Fruit fly (Drosophila melanogaster): ENCODE measurements around the gene CG42779.

The CG42779 gene

DNA sequence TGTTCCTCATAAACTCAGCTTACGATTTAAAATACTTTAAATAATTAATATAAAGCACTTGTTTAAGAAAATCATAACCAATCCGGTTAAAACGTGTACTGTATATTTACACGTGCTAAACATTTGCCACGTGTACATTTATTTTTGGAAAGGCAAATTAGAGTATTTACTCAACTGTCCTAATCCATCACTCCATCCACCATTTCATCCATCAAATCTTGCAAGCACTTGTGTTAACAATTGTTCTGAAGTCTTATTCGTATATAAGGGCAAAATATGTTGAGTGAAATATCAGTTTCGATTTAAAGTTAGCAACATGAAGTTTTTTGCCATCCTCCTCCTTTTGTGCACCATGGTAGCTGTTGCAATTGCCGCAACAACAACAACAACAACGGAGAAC is at the start of gene CG42779:
Gene CG42779, plus strand, starts transcription at position 301 of the 400 bp plus-strand sequence.
- TF ChIP-seq CG8478 (optimal IDR thresholded peaks at IDR 0.05) (no peak), psq (optimal IDR thresholded peaks at IDR 0.05) (no peak), EcR (GFP tag; optimal IDR thresholded peaks at IDR 0.05) (no peak), Dll (optimal IDR thresholded peaks at IDR 0.05) (no peak), pan (optimal IDR thresholded peaks at IDR 0.05) (no peak), usp (GFP tag; optimal IDR thresholded peaks at IDR 0.05) (no peak)

DNA sequence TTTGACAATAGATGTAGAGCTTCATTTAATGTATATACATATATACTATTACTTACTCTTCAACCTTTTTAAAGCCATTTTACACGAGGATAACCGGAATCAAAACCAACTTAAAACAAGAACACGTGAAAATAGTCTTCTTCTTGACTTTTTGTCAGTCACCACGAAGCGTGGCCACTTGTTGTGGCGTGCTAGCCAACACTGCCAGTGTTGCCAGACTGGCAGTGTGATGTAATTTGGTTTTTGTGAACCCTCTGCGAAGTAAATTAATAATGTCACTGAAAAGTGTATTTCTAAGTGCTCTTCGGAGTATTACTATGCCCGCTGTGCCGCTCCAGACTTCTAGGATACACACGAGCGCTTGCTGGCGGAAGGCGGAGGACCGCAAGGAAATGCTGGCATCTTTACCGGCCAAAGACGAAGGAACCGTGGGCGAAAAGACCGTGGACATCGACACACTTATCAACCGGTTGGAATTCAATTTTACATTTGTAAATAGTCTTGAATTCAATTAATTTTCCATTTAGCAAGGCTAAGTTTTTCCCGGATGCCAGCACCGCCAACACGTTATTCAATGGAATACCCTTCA is 48.8 kb upstream of the CG42779 start, which contains the start of the genes Ns1 and mRpS11:
Gene Ns1, minus strand, starts transcription at position 150 of the 589 bp plus-strand sequence.
Gene mRpS11, plus strand, starts transcription at position 207 of the 589 bp plus-strand sequence.
- no peak for TF ChIP-seq pan (optimal IDR thresholded peaks at IDR 0.05)
- TF ChIP-seq EcR (GFP tag; optimal IDR thresholded peaks at IDR 0.05) = no peak
- no peak for TF ChIP-seq psq (optimal IDR thresholded peaks at IDR 0.05)
- no peak for TF ChIP-seq Dll (optimal IDR thresholded peaks at IDR 0.05)
- no peak for TF ChIP-seq CG8478 (optimal IDR thresholded peaks at IDR 0.05)
- no peak for TF ChIP-seq usp (GFP tag; optimal IDR thresholded peaks at IDR 0.05)

DNA sequence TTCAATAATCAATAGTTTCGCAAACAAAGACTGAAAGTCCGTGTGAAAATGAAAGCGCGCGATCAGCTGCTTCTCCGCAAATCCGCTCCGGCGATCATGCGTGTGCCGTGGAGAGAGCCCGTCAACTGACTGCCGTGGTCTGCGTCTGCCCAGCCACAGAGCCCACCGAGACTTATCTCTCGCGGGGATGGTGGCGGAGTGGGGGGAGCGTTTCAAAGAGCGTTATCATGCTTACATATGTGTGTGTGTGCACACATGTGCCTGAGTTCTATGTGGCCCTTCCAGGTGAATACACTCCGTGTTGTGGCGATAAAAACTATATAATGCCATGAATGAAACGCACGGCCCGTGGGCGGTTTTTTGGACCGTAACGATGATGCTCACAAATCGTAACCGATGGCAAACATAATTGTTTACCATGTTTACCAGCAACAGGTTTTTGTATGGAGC is 43.4 kb upstream of the CG42779 start:
- TF ChIP-seq usp (GFP tag; optimal IDR thresholded peaks at IDR 0.05) (no peak), psq (optimal IDR thresholded peaks at IDR 0.05) (no peak), Dll (optimal IDR thresholded peaks at IDR 0.05) (no peak), EcR (GFP tag; optimal IDR thresholded peaks at IDR 0.05) (peak in 1 of 2 experiments; percentile 33), pan (optimal IDR thresholded peaks at IDR 0.05) (no peak), CG8478 (optimal IDR thresholded peaks at IDR 0.05) (no peak)

DNA sequence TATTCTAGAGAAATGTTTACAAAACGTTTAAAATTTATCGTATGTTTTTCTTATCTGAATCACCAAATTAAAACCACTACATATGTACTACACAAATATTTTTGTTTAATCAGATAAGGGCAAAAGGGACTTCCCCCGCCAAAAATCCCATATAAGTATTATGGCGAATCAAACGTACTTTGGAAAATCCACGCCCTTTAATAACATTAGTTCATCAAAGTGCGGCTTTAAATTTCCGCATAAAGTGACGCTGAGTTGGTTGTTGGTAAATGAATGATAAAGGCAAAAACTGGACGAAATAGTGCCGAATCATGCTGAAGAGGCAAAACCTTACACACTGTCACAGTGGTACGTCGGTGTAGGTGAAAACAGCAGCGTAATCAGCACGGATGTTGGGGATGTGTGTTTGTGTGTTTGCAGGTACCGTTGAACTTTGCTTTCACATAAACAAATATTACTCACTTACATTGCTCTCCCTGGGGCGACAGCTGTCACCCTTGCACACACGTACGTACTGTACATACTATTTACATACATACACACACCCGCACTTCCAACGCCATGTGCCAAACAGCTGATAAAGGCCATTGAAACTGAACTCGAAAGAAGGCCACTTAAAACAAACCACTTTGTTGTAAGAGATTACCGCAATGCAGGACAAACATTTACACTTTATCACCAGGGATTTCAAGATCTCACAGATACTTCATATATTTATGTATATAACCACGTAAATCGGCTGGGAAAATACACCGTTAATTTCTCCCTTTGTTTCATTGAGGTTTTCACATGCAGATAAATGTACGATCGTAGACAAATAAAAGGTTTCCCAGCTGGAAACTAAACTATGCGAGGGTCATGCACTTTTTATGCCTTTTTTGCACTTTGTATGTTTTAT is 42.2 kb upstream of the CG42779 start:
- TF ChIP-seq Dll (optimal IDR thresholded peaks at IDR 0.05) (no peak), psq (optimal IDR thresholded peaks at IDR 0.05) (no peak), pan (optimal IDR thresholded peaks at IDR 0.05) (no peak), EcR (GFP tag; optimal IDR thresholded peaks at IDR 0.05) (no peak), usp (GFP tag; optimal IDR thresholded peaks at IDR 0.05) (no peak)

DNA sequence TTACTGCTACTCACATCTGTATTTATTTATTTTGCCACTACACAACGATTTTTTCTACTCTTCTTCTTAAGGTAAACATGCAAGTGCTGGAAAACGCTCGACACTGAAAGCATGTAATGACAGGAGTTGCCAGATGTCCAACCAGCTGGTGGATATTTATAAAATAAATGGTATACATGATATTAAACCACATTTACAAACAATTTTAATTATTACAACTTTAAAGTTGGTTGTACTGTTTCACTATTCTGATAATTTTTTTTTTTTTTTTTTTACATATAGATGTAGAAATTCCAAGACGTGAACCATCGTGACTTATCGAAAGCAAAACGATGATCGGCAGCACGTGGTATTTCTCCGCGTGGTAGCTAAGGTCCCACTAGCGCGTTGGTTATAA is 41.5 kb upstream of the CG42779 start, which contains the start of the genes Keap1 and kuk:
Gene Keap1, minus strand, starts transcription at position 87 of the 397 bp plus-strand sequence.
Gene kuk, plus strand, starts transcription at position 386 of the 397 bp plus-strand sequence.
- TF ChIP-seq psq (optimal IDR thresholded peaks at IDR 0.05) (no peak), EcR (GFP tag; optimal IDR thresholded peaks at IDR 0.05) (no peak), CG8478 (optimal IDR thresholded peaks at IDR 0.05) (no peak), usp (GFP tag; optimal IDR thresholded peaks at IDR 0.05) (no peak), pan (optimal IDR thresholded peaks at IDR 0.05) (no peak), Dll (optimal IDR thresholded peaks at IDR 0.05) (no peak)

DNA sequence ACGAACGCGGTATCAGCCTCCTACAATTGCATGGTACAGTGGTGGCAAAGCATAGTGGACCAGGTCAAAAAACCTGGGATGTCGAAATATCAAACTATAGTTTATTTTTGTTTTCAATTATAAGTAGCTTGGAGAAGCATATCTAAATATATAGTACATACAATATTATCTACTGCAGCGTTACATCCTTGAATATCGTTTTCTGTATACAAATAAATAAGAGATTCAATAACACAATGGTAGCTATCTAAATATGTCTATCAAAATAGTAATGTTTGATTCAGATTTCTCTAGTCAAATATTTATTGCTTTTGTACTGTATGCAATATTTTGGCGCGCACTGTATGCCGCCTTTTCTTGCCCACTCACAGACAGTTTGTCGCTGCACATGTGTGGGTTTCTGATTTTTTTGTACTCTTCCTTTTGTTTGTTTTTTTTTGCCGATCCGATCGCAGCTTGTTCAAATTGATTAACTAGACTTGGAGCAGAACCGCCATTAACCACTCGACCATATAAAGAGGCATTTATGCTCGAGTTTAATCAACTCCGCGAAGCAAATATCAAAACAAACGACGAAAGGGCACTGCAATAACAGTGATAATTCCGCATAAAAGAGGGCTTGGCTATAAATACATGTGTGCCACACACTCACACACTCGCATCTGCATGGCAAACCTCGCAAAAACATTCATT is 40.6 kb upstream of the CG42779 start:
- TF ChIP-seq CG8478 (optimal IDR thresholded peaks at IDR 0.05) (no peak), usp (GFP tag; optimal IDR thresholded peaks at IDR 0.05) (no peak), Dll (optimal IDR thresholded peaks at IDR 0.05) (no peak), pan (optimal IDR thresholded peaks at IDR 0.05) (no peak), EcR (GFP tag; optimal IDR thresholded peaks at IDR 0.05) (no peak), psq (optimal IDR thresholded peaks at IDR 0.05) (no peak)

DNA sequence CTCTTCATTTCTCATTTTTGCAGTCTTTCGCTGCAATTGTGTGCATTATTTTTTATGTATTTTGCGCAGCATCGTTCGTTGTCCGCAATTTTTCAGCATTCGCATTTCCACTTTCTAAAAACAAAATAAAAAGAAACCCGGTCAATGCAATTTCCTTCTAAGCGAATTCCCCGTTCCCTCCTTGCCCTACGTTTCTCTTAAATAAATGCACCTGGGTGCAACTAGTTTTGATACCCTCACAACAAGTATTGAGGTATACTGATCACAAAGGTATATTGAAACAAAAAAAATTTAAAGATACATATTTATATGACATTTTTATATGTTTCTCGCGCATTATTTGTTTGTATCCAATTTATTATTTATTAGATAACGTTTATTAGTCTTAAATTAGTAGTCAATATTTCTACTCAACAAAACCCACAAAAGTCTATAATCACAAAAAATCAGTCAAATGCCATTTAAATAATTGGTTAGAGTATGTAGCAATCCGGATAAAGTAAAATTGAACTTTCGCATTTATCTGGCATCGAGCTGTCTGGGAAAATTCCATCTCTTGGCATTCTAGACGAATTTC is 39.9 kb upstream of the CG42779 start:
- TF ChIP-seq pan (optimal IDR thresholded peaks at IDR 0.05) (no peak), EcR (GFP tag; optimal IDR thresholded peaks at IDR 0.05) (no peak), psq (optimal IDR thresholded peaks at IDR 0.05) (no peak), Dll (optimal IDR thresholded peaks at IDR 0.05) (no peak), CG8478 (optimal IDR thresholded peaks at IDR 0.05) (no peak), usp (GFP tag; optimal IDR thresholded peaks at IDR 0.05) (no peak)

DNA sequence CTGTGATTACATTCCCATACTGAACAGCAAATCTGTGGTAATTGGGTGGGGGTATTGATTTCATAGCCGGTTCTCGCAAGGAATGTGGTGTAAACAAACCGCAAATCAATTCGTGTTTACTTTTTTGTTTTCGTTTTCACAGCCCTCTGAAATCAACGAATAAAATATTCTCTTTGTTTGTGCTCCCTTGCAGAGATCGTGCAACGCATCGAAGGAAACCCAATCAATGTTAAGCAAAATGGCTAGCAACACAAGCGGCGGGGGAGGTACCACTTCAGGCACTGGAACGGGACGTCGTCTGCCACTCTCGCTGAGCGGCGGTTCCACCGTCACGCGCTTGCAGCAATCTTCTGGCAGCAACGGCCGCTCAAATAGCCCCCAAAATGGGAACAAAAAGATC is 38.9 kb upstream of the CG42779 start:
- TF ChIP-seq usp (GFP tag; optimal IDR thresholded peaks at IDR 0.05) = no peak
- TF ChIP-seq psq (optimal IDR thresholded peaks at IDR 0.05) = no peak
- no peak for TF ChIP-seq EcR (GFP tag; optimal IDR thresholded peaks at IDR 0.05)
- no peak for TF ChIP-seq pan (optimal IDR thresholded peaks at IDR 0.05)
- no peak for TF ChIP-seq Dll (optimal IDR thresholded peaks at IDR 0.05)
- no peak for TF ChIP-seq CG8478 (optimal IDR thresholded peaks at IDR 0.05)

DNA sequence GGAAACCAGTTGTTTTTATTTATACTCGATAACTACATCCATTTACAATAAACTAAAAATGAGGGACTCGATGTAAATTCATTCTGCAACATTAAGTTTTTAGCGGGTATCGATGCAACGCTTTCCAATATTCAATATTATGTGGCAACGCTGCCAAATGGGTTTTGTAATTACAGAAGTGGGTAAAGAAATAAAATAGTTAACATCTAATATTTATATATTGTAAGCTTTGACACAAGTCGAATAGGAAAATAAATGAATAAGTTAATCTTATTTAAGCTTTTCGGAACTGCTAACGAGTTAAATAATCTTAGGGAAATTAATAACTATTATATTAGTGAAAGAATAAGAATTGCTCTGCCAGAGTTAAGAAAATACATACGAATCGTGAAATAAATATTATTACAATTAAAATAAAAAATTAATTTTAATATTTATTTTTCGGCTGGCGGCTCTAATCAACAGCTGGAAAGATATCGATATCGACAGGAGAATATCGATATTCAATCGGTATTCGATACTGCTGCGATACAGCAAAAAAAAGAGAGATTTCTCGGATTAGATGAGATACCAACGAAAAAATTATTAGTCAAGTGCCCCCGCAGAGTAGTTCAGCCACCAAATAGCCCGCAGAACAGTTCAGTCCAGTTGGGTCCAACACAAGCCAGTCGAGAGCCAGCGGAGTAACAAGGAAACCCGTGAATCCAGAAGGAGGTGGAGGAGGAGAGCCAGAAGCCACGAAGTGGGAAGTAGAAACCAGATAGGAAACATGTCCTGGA is 36.2 kb upstream of the CG42779 start, which contains the start of gene GckIII:
Gene GckIII, plus strand, starts transcription at position 485 of the 779 bp plus-strand sequence.
- TF ChIP-seq pan (optimal IDR thresholded peaks at IDR 0.05) (no peak), CG8478 (optimal IDR thresholded peaks at IDR 0.05) (no peak), psq (optimal IDR thresholded peaks at IDR 0.05) (no peak)

DNA sequence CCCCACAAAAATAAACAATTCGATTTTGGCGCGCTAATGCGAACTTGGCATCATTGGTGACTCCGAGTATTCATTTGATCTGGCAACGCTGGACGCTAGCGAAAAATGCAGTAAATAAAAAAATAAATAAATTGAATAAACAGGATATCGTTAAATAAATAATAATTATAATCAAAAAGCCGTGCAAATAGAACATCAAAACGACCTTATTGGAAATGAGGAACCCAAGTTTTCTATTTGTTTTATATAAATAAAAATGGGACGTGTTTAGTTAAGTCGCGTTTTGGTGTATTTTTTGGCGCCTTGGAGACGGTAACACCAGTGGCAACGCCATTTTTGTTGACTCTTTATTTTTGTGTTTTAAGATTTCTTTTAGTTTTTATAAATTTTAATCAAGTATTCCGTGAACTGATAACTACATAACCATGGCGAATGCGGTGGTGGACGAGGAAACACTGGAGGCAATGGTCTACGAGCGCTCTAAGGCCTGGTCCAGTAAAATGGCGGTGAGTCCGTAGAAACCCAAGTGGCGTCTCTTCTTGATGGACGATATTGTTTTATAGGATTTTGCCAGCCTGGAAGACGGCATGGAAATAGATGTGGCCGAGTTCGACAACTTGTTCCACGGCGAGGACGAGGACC is 33.3 kb upstream of the CG42779 start, which contains the start of gene cal1:
Gene cal1, plus strand, starts transcription at position 304 of the 642 bp plus-strand sequence.
- TF ChIP-seq Dll (optimal IDR thresholded peaks at IDR 0.05) (no peak), pan (optimal IDR thresholded peaks at IDR 0.05) (no peak), psq (optimal IDR thresholded peaks at IDR 0.05) (no peak), CG8478 (optimal IDR thresholded peaks at IDR 0.05) (no peak), usp (GFP tag; optimal IDR thresholded peaks at IDR 0.05) (no peak), EcR (GFP tag; optimal IDR thresholded peaks at IDR 0.05) (no peak)

Data from whole organism.